Fruit fly (Drosophila melanogaster) whole organism, prepupa: ENCODE measurements around the gene CG13457.

Experiments used
- Blimp-1 ChIP-seq: fragments of 200-800 bp; sonication (Bioruptor generic); optimal IDR thresholded peaks from 3 replicates; lab custom pipeline; 2017; ENCODE audit warnings: missing biosample characterization, missing genetic modification characterization, mild to moderate bottlenecking, moderate library complexity, missing genetic modification reagents
- CG10631 ChIP-seq: fragments of 200-800 bp; sonication (Bioruptor generic); optimal IDR thresholded peaks from 2 replicates; lab custom pipeline; 2016; ENCODE audit warnings: missing biosample characterization, missing genetic modification characterization
- CG11294 ChIP-seq: fragments of 200-800 bp; sonication (Bioruptor generic); IDR thresholded peaks from 2 replicates; pipeline ENCODE4 v1.3.6; 2022; ENCODE audit warnings: missing biosample characterization, missing genetic modification characterization
- CG11762 ChIP-seq: fragments of 200-800 bp; sonication (Bioruptor generic); optimal IDR thresholded peaks from 3 replicates; lab custom pipeline; 2016; ENCODE audit warnings: missing biosample characterization, missing genetic modification characterization; ENCODE audit not compliant: insufficient read depth
- CG11902 ChIP-seq: fragments of 200-800 bp; sonication (Bioruptor generic); optimal IDR thresholded peaks from 3 replicates; lab custom pipeline; 2016; ENCODE audit warnings: missing biosample characterization, missing genetic modification characterization
- CG15336 ChIP-seq: fragments of 200-800 bp; sonication (Bioruptor generic); IDR thresholded peaks from 2 replicates; pipeline ENCODE4 v1.3.6; 2022; ENCODE audit warnings: missing biosample characterization, missing genetic modification characterization
- CG1621 ChIP-seq: fragments of 200-800 bp; sonication (Bioruptor generic); optimal IDR thresholded peaks from 3 replicates; lab custom pipeline; 2018; ENCODE audit warnings: missing biosample characterization, mild to moderate bottlenecking, missing genetic modification characterization
- CG3032 ChIP-seq: fragments of 200-800 bp; optimal IDR thresholded peaks from 2 replicates; lab custom pipeline; 2019; ENCODE audit warnings: missing biosample characterization, mild to moderate bottlenecking, missing genetic modification characterization, moderate library complexity
- CG31627 ChIP-seq: fragments of 200-800 bp; sonication (Bioruptor generic); optimal IDR thresholded peaks from 3 replicates; lab custom pipeline; 2016; ENCODE audit warnings: missing biosample characterization, missing genetic modification characterization
- CG34406 ChIP-seq: fragments of 200-800 bp; sonication (Bioruptor generic); optimal IDR thresholded peaks from 3 replicates; lab custom pipeline; 2016; ENCODE audit warnings: missing biosample characterization, missing genetic modification characterization
- CG4318 ChIP-seq: fragments of 200-800 bp; sonication (Bioruptor generic); optimal IDR thresholded peaks from 3 replicates; lab custom pipeline; 2017; ENCODE audit warnings: missing biosample characterization, mild to moderate bottlenecking, missing genetic modification characterization
- CG6163 ChIP-seq: fragments of 200-800 bp; sonication (Bioruptor generic); IDR thresholded peaks from 3 replicates; pipeline ENCODE4 v1.3.6; 2022; ENCODE audit warnings: missing biosample characterization, missing genetic modification characterization
- CG6792 ChIP-seq: fragments of 200-800 bp; sonication (Bioruptor generic); optimal IDR thresholded peaks from 3 replicates; lab custom pipeline; 2016; ENCODE audit warnings: missing biosample characterization, missing genetic modification characterization
- CG6854 ChIP-seq: fragments of 200-800 bp; sonication (Bioruptor generic); optimal IDR thresholded peaks from 2 replicates; lab custom pipeline; 2017; ENCODE audit warnings: missing biosample characterization, mild to moderate bottlenecking, missing genetic modification characterization
- CG8119 ChIP-seq: fragments of 200-800 bp; sonication (Bioruptor generic); IDR thresholded peaks from 3 replicates; pipeline ENCODE4 v1.3.6; 2022; ENCODE audit warnings: missing biosample characterization, missing genetic modification characterization
- CG9139 ChIP-seq: fragments of 200-800 bp; sonication (Bioruptor generic); optimal IDR thresholded peaks from 3 replicates; lab custom pipeline; 2017; ENCODE audit warnings: missing biosample characterization, mild to moderate bottlenecking, missing genetic modification characterization
- Eip75B ChIP-seq: fragments of 200-800 bp; sonication (Bioruptor generic); optimal IDR thresholded peaks from 3 replicates; lab custom pipeline; 2016; ENCODE audit warnings: missing biosample characterization, missing genetic modification characterization
- Eip78C ChIP-seq: fragments of 200-800 bp; sonication (Bioruptor generic); peaks from one replicate; lab custom pipeline; 2016; ENCODE audit warnings: missing biosample characterization, missing genetic modification characterization
- Eip93F ChIP-seq: fragments of 200-800 bp; sonication (Bioruptor generic); optimal IDR thresholded peaks from 2 replicates; lab custom pipeline; 2016; ENCODE audit warnings: missing biosample characterization, mild to moderate bottlenecking, missing genetic modification characterization
- Ets21C ChIP-seq: fragments of 200-800 bp; sonication (Bioruptor generic); optimal IDR thresholded peaks from 3 replicates; lab custom pipeline; 2016; ENCODE audit warnings: missing biosample characterization, missing genetic modification characterization
- Ets96B ChIP-seq: fragments of 200-800 bp; optimal IDR thresholded peaks from 2 replicates; lab custom pipeline; 2019; ENCODE audit warnings: missing biosample characterization, mild to moderate bottlenecking, missing genetic modification characterization, moderate library complexity
- Gug ChIP-seq: fragments of 200-800 bp; sonication (Bioruptor generic); IDR thresholded peaks from 2 replicates; pipeline ENCODE4 v1.3.6; 2022; ENCODE audit warnings: missing biosample characterization, missing genetic modification characterization
- Hr38 ChIP-seq: sonication (Bioruptor generic); optimal IDR thresholded peaks from 2 replicates; lab custom pipeline; 2016; ENCODE audit warnings: missing biosample characterization, missing genetic modification characterization
- Hr39 ChIP-seq: fragments of 200-800 bp; sonication (Bioruptor generic); optimal IDR thresholded peaks from 2 replicates; lab custom pipeline; 2016; ENCODE audit warnings: missing biosample characterization, missing genetic modification characterization
- Hr4 ChIP-seq: fragments of 200-800 bp; sonication (Bioruptor generic); optimal IDR thresholded peaks from 3 replicates; lab custom pipeline; 2016; ENCODE audit warnings: missing biosample characterization, missing genetic modification characterization
- Lpt ChIP-seq: fragments of 200-800 bp; sonication (Bioruptor generic); optimal IDR thresholded peaks from 3 replicates; lab custom pipeline; 2016; ENCODE audit warnings: missing biosample characterization, missing genetic modification characterization
- Met ChIP-seq: fragments of 200-800 bp; sonication (Bioruptor generic); optimal IDR thresholded peaks from 3 replicates; lab custom pipeline; 2016; ENCODE audit warnings: missing biosample characterization, missing genetic modification characterization
- OdsH ChIP-seq: fragments of 200-800 bp; sonication (Bioruptor generic); optimal IDR thresholded peaks from 3 replicates; lab custom pipeline; 2016; ENCODE audit warnings: missing biosample characterization, missing genetic modification characterization
- Sox14 ChIP-seq: fragments of 200-800 bp; sonication (Bioruptor generic); optimal IDR thresholded peaks from 3 replicates; lab custom pipeline; 2016; ENCODE audit warnings: missing biosample characterization, missing genetic modification characterization
- achi ChIP-seq: fragments of 200-800 bp; sonication (Bioruptor generic); optimal IDR thresholded peaks from 3 replicates; lab custom pipeline; 2016; ENCODE audit warnings: missing biosample characterization, missing genetic modification characterization
- acj6 ChIP-seq: fragments of 200-800 bp; sonication (Bioruptor generic); optimal IDR thresholded peaks from 3 replicates; lab custom pipeline; 2016; ENCODE audit warnings: missing biosample characterization, missing genetic modification characterization
- eg ChIP-seq: fragments of 200-800 bp; sonication (Bioruptor generic); IDR thresholded peaks from 3 replicates; pipeline ENCODE4 v1.3.6; 2022; ENCODE audit warnings: missing biosample characterization, missing genetic modification characterization
- esn ChIP-seq: fragments of 200-800 bp; sonication (Bioruptor generic); optimal IDR thresholded peaks from 2 replicates; lab custom pipeline; 2016; ENCODE audit warnings: missing biosample characterization, mild to moderate bottlenecking, missing genetic modification characterization, moderate library complexity
- fd59A ChIP-seq: fragments of 200-800 bp; sonication (Bioruptor generic); optimal IDR thresholded peaks from 2 replicates; lab custom pipeline; 2017; ENCODE audit warnings: missing biosample characterization, mild to moderate bottlenecking, missing genetic modification characterization, missing genetic modification reagents
- fd85E ChIP-seq: fragments of 200-800 bp; sonication (Bioruptor generic); optimal IDR thresholded peaks from 3 replicates; lab custom pipeline; 2016; ENCODE audit warnings: missing biosample characterization, missing genetic modification characterization
- fkh ChIP-seq: fragments of 200-800 bp; sonication (Bioruptor generic); optimal IDR thresholded peaks from 3 replicates; lab custom pipeline; 2017; ENCODE audit warnings: missing biosample characterization, mild to moderate bottlenecking, missing genetic modification characterization, moderate library complexity
- lz ChIP-seq: fragments of 200-800 bp; sonication (Bioruptor generic); optimal IDR thresholded peaks from 3 replicates; lab custom pipeline; 2016; ENCODE audit warnings: missing biosample characterization, missing genetic modification characterization
- net ChIP-seq: fragments of 200-800 bp; sonication (Bioruptor generic); optimal IDR thresholded peaks from 3 replicates; lab custom pipeline; 2016; ENCODE audit warnings: missing biosample characterization, missing genetic modification characterization
- salr ChIP-seq, 2 experiments: fragments of 200-800 bp; sonication (Bioruptor generic); optimal IDR thresholded peaks; 3 replicates each; lab custom pipeline; 2016 to 2018; ENCODE audit warnings: missing biosample characterization in 2 of 2, missing genetic modification characterization in 2 of 2, mild to moderate bottlenecking in 1 of 2
- spab ChIP-seq: fragments of 200-800 bp; sonication (Bioruptor generic); optimal IDR thresholded peaks from 2 replicates; lab custom pipeline; 2017; ENCODE audit warnings: missing biosample characterization, mild to moderate bottlenecking, missing genetic modification characterization, missing genetic modification reagents
- ss ChIP-seq, 2 experiments: fragments of 200-800 bp; sonication (Bioruptor generic); optimal IDR thresholded peaks; 2 replicates in 1 of 2; 3 replicates in 1 of 2; lab custom pipeline; 2017 to 2018; ENCODE audit warnings: mild to moderate bottlenecking in 2 of 2, missing biosample characterization in 2 of 2, missing genetic modification characterization in 2 of 2, moderate library complexity in 1 of 2
- svp ChIP-seq: fragments of 200-800 bp; sonication (Bioruptor generic); peaks from one replicate; lab custom pipeline; 2016; ENCODE audit warnings: missing biosample characterization, missing genetic modification characterization

CG13457 gene

dm6 chr3L:15104849-15105555, 26.2 kb downstream of the CG13457 start (continued):
- peak; percentile 86 for TF ChIP-seq eg (GFP tag; lab: Robert Waterston, UW)
- TF ChIP-seq fd59A (GFP tag; lab: Kevin White, UChicago), result peak; percentile 91
- peak; percentile 96 for TF ChIP-seq CG31627 (GFP tag; lab: Kevin White, UChicago)
- peak; percentile 94 for TF ChIP-seq acj6 (GFP tag; lab: Kevin White, UChicago)
- no peak for TF ChIP-seq fkh (GFP tag; lab: Kevin White, UChicago)
- peak; percentile 97 for TF ChIP-seq Hr4 (GFP tag; lab: Kevin White, UChicago)
- peak; percentile 81 for TF ChIP-seq CG11762 (GFP tag; lab: Kevin White, UChicago)
- peak; percentile 93 for TF ChIP-seq CG6792
- peak; percentile 95 for TF ChIP-seq CG8119 (GFP tag; lab: Robert Waterston, UW)
- peak; percentile 99 for TF ChIP-seq Eip78C (GFP tag; lab: Kevin White, UChicago)
- peak; percentile 91 for TF ChIP-seq CG10631
- peak; percentile 78 to 90 for TF ChIP-seq salr (GFP tag; optimal IDR thresholded peaks at IDR 0.05; lab: Kevin White, UChicago)
- peak; percentile 95 for TF ChIP-seq Hr39 (GFP tag; lab: Kevin White, UChicago)
- TF ChIP-seq fd85E (GFP tag; lab: Kevin White, UChicago), result peak; percentile 57

- TF ChIP-seq Gug (GFP tag; lab: Robert Waterston, UW) (peak; percentile 19; the same call in 1 of the 2 replicates), ss (GFP tag; optimal IDR thresholded peaks at IDR 0.05; lab: Kevin White, UChicago) (peak; percentile 26 to 76), svp (GFP tag; lab: Kevin White, UChicago) (peak; percentile 72), Lpt (peak; percentile 37), CG1621 (peak; percentile 19), Eip93F (GFP tag; lab: Kevin White, UChicago) (no peak), CG9139 (GFP tag; lab: Kevin White, UChicago) (peak; percentile 8), Sox14 (GFP tag; lab: Kevin White, UChicago) (no peak), Hr4 (GFP tag; lab: Kevin White, UChicago) (no peak), eg (GFP tag; lab: Robert Waterston, UW) (0 out of 3 replicates have a peak, but pooled peaks have one; percentile 30), Eip75B (GFP tag; lab: Kevin White, UChicago) (peak; percentile 10), CG3032 (tag; lab: Kevin White, UChicago) (peak; percentile 2), CG34406 (GFP tag; lab: Kevin White, UChicago) (peak; percentile 10), CG11902 (GFP tag; lab: Kevin White, UChicago) (no peak), CG6163 (GFP tag; lab: Robert Waterston, UW) (peak; percentile 17; the same call in 1 of the 3 replicates), Met (GFP tag; lab: Kevin White, UChicago) (peak; percentile 17), Blimp-1 (GFP tag; lab: Kevin White, UChicago) (peak; percentile 2), salr (GFP tag; optimal IDR thresholded peaks at IDR 0.05; lab: Kevin White, UChicago) (peak in 1 of 2 experiments; percentile 1), CG6854 (GFP tag; lab: Kevin White, UChicago) (peak; percentile 99), Eip78C (GFP tag; lab: Kevin White, UChicago) (peak; percentile 49), CG31627 (GFP tag; lab: Kevin White, UChicago) (no peak), CG4318 (GFP tag; lab: Kevin White, UChicago) (no peak), net (GFP tag; lab: Kevin White, UChicago) (peak; percentile 42)
- TF ChIP-seq, all 60 proteins: peak for 17
Observed at dm6 chr3L:15103988-15104848, 27.0 kb downstream of the CG13457 start.

- TF ChIP-seq OdsH (GFP tag; lab: Kevin White, UChicago) (peak; percentile 22), spab (GFP tag; lab: Kevin White, UChicago) (peak; percentile 28), CG15336 (GFP tag; lab: Robert Waterston, UW) (no peak), CG6163 (GFP tag; lab: Robert Waterston, UW) (peak; percentile 54; the same call in 1 of the 3 replicates), Ets21C (no peak), achi (GFP tag; lab: Kevin White, UChicago) (peak; percentile 5), CG11762 (GFP tag; lab: Kevin White, UChicago) (no peak), svp (GFP tag; lab: Kevin White, UChicago) (peak; percentile 46), Sox14 (GFP tag; lab: Kevin White, UChicago) (no peak), Lpt (no peak), Blimp-1 (GFP tag; lab: Kevin White, UChicago) (no peak), CG6792 (no peak), Hr38 (no peak), CG34406 (GFP tag; lab: Kevin White, UChicago) (peak; percentile 16), acj6 (GFP tag; lab: Kevin White, UChicago) (peak; percentile 27), esn (GFP tag; lab: Kevin White, UChicago) (no peak), CG11294 (GFP tag; lab: Robert Waterston, UW) (no peak), lz (GFP tag; lab: Kevin White, UChicago) (no peak), Ets96B (tag; lab: Kevin White, UChicago) (peak; percentile 40)
Observed at dm6 chr3L:15102669-15103309, 28.4 kb downstream of the CG13457 start.
